Worm (Caenorhabditis elegans): ENCODE measurements around the gene clu-1.

DNA sequence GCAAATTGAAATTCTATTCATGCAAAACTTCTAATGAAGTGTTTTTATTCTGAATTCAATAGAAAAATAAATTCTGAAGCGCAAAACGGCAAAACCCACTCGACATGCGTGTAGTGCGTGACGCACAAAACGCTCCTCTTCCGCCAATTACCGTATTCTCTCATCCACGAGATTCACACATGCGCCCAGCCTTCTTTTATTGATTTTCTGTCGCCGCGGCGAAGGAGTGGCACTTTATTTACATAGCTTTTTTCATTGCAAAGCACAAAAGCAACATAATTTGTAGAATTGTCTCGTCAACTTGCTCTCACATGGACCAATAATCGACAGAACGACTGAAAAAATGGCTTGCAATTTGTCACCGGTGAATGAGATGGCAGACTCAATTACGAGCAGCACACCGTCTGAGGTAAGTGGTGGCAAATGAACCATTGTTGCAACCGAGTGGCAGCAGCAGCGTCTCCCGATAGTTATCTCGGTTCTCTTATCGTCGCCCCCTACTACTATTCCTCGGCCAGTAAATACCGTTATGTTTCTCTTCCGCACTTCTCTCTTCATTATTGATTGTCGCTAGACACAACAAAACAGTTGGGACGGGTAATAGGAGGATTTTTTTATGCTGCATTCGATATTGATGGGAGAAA lies 24.9 kb upstream of the clu-1 start, which contains the start of gene unc-16:
- TF ChIP-seq him-1 (tag; optimal IDR thresholded peaks at IDR 0.05) (peak; percentile 55), dao-5 (tag; optimal IDR thresholded peaks at IDR 0.05) (no peak), W03F9.2 (tag; optimal IDR thresholded peaks at IDR 0.05) (peak; percentile 84)
